Worm (Caenorhabditis elegans): ENCODE data around the gene C48B4.3.

C48B4.3 gene

DNA sequence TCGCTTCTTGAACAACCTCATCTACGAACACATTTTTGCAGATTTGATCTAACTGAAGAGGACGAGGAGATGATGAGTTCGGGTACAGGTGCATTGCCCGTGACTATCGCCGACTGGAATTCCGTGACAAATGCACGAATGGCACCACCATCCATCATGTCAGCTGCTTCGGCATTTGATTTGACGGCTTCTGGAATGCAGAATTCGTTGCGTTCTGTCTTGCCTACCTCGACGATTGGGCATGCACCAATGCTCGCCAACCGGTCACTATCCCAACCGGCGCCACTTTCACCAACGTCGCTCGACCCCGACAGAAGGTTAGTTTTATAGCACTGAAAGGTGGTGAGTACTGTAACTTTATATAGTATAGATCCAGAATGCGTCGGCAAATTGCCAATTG, 41.3 kb upstream of the C48B4.3 start:
- TF ChIP-seq hlh-4 (tag; optimal IDR thresholded peaks at IDR 0.05) (no peak), C16A3.4 (tag; optimal IDR thresholded peaks at IDR 0.05) (no peak), C34B4.2 (tag; optimal IDR thresholded peaks at IDR 0.05) (no peak), ceh-63 (GFP tag; optimal IDR thresholded peaks at IDR 0.05) (peak; percentile 43), lin-35 (GFP tag; optimal IDR thresholded peaks at IDR 0.05) (no peak), sptf-1 (tag; optimal IDR thresholded peaks at IDR 0.05) (no peak)

DNA sequence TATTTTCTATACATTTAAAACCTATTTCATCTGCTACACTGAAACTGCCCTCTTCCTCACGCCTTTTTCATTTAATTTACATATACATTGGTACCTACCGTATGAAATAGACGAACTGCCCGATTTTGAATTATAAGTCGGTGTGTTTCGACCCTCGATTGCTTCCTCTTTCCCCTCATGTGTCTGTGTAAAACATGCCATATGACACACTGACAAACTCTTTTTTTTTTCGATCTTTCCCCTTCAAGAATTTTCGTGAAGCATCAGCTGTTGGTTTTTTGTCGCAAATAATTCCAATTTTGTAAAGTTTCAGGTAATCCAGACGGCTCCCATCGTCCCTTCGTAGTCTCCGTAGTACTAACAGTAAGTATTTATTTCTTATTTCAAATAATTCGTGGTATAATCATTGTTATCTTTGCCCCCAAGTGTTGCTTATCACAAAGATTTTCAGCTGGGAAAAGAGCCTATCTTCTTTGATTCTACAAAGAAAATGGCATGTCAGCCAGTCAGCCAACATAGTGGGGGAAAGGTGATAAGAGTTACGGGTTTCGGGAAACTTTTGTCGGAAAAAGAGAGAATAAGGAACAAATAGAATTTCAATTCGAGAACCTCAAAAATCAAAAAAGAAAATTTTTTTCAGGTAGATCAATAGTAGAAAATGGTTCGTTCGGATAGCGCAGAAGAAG, 39.8 kb upstream of the C48B4.3 start:
- TF ChIP-seq efl-1 (optimal IDR thresholded peaks at IDR 0.05): no peak
- peak in 1 of 2 experiments; percentile 90 for TF ChIP-seq efl-1 (GFP tag; optimal IDR thresholded peaks at IDR 0.05 in 1 of 2)
- TF ChIP-seq rnt-1 (tag; optimal IDR thresholded peaks at IDR 0.05): peak; percentile 33
- TF ChIP-seq unc-98 (GFP tag; IDR thresholded peaks at IDR 0.05): no peak
- no peak for TF ChIP-seq mef-2 (tag; optimal IDR thresholded peaks at IDR 0.05)
- peak; percentile 60 for TF ChIP-seq nhr-85 (tag)
- peak; percentile 33 for TF ChIP-seq lin-14 (GFP tag; optimal IDR thresholded peaks at IDR 0.05)
- no peak for TF ChIP-seq alr-1 (tag; optimal IDR thresholded peaks at IDR 0.05; ENCODE audit: borderline replicate concordance)
- 0 out of 2 replicates have a peak, but pooled peaks have one; percentile 1 for TF ChIP-seq nhr-19 (GFP tag; conservative IDR thresholded peaks at IDR 0.05)
- TF ChIP-seq fkh-8 (tag; optimal IDR thresholded peaks at IDR 0.05): no peak
- TF ChIP-seq pqm-1 (tag; optimal IDR thresholded peaks at IDR 0.05): peak; percentile 83
- peak; percentile 77 for TF ChIP-seq elt-2 (tag; optimal IDR thresholded peaks at IDR 0.05)
- TF ChIP-seq dpl-1 (GFP tag; optimal IDR thresholded peaks at IDR 0.05): peak in 1 of 3 experiments; percentile 1
- TF ChIP-seq ceh-8 (GFP tag; optimal IDR thresholded peaks at IDR 0.05): no peak
- no peak for TF ChIP-seq hlh-4 (tag; optimal IDR thresholded peaks at IDR 0.05)
- TF ChIP-seq nhr-71 (tag; optimal IDR thresholded peaks at IDR 0.05): peak; percentile 54
- TF ChIP-seq snu-23 (GFP tag; optimal IDR thresholded peaks at IDR 0.05): peak; percentile 51
- TF ChIP-seq lsy-2 (tag; optimal IDR thresholded peaks at IDR 0.05): peak in 1 of 2 experiments; percentile 27

DNA sequence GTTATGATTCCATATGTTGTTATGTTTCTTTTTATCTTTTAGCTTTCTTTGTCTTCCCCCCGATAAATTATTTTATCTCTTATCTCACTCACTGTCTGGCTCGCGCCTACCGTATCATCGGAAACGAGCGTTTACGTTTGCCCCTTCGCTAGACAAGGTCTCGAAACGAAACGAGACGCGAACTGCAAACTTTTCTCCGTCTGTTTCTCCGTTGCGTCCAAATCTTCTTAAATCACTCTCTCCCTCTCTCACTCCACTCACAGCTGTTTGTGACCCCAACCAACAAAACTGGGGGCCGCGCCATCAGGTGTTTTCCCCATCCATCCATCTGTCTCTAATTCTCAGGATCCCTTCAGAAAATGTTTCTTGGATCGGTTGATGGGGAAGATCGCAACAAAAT, 38.0 kb upstream of the C48B4.3 start:
- TF ChIP-seq irx-1 (tag; optimal IDR thresholded peaks at IDR 0.05): no peak
- no peak for TF ChIP-seq C04F5.9 (tag; optimal IDR thresholded peaks at IDR 0.05)
- TF ChIP-seq lin-14 (GFP tag; optimal IDR thresholded peaks at IDR 0.05): peak; percentile 80
- no peak for TF ChIP-seq nhr-76 (tag; optimal IDR thresholded peaks at IDR 0.05)
- no peak for TF ChIP-seq lin-15B (tag; optimal IDR thresholded peaks at IDR 0.05)
- no peak for TF ChIP-seq aha-1 (tag; optimal IDR thresholded peaks at IDR 0.05)
- TF ChIP-seq fos-1 (tag; optimal IDR thresholded peaks at IDR 0.05): no peak
- TF ChIP-seq jun-1 (tag; optimal IDR thresholded peaks at IDR 0.05): no peak
- TF ChIP-seq ces-1 (GFP tag; optimal IDR thresholded peaks at IDR 0.05): no peak
- no peak for TF ChIP-seq pax-3 (tag; optimal IDR thresholded peaks at IDR 0.05)
- TF ChIP-seq C34B4.2 (tag; optimal IDR thresholded peaks at IDR 0.05): no peak
- TF ChIP-seq rnt-1 (tag; optimal IDR thresholded peaks at IDR 0.05): peak; percentile 85
- TF ChIP-seq vab-15 (tag; optimal IDR thresholded peaks at IDR 0.05): no peak
- peak; percentile 81 for TF ChIP-seq nhr-85 (tag)
- TF ChIP-seq sox-4 (tag; optimal IDR thresholded peaks at IDR 0.05): no peak
- no peak for TF ChIP-seq zip-4 (GFP tag; optimal IDR thresholded peaks at IDR 0.05)
- no peak for TF ChIP-seq unc-86 (tag; optimal IDR thresholded peaks at IDR 0.05)
- TF ChIP-seq fkh-8 (tag; optimal IDR thresholded peaks at IDR 0.05): no peak
- TF ChIP-seq nhr-77 (tag; optimal IDR thresholded peaks at IDR 0.05): no peak
- no peak for TF ChIP-seq nhr-84 (tag; optimal IDR thresholded peaks at IDR 0.05)
- no peak for TF ChIP-seq elt-2 (tag; optimal IDR thresholded peaks at IDR 0.05)
- TF ChIP-seq alr-1 (tag; optimal IDR thresholded peaks at IDR 0.05; ENCODE audit: borderline replicate concordance): no peak
- TF ChIP-seq ceh-8 (GFP tag; optimal IDR thresholded peaks at IDR 0.05): no peak
- TF ChIP-seq F16B12.6 (tag; optimal IDR thresholded peaks at IDR 0.05): no peak
- TF ChIP-seq zag-1 (tag; optimal IDR thresholded peaks at IDR 0.05): no peak
- TF ChIP-seq sup-37 (GFP tag; optimal IDR thresholded peaks at IDR 0.05): no peak
- peak; percentile 30 for TF ChIP-seq unc-130 (tag; optimal IDR thresholded peaks at IDR 0.05)
- no peak for TF ChIP-seq snpc-4 (tag; optimal IDR thresholded peaks at IDR 0.05)
- TF ChIP-seq lsy-2 (tag; optimal IDR thresholded peaks at IDR 0.05): peak in 1 of 2 experiments; percentile 56
- no peak for TF ChIP-seq ceh-90 (tag; optimal IDR thresholded peaks at IDR 0.05)
- no peak for TF ChIP-seq ets-5 (GFP tag; IDR thresholded peaks at IDR 0.05)
- peak; percentile 19 for TF ChIP-seq ztf-4 (tag; optimal IDR thresholded peaks at IDR 0.05)
- TF ChIP-seq nhr-19 (GFP tag; conservative IDR thresholded peaks at IDR 0.05): peak; percentile 68
- TF ChIP-seq ama-1 (optimal IDR thresholded peaks at IDR 0.05): no peak
- TF ChIP-seq C16A3.4 (tag; optimal IDR thresholded peaks at IDR 0.05): no peak
- no peak for TF ChIP-seq unc-98 (GFP tag; IDR thresholded peaks at IDR 0.05)
- no peak for TF ChIP-seq hpl-2 (GFP tag; optimal IDR thresholded peaks at IDR 0.05)

All from whole organism, L1 larva.